Fruit fly (Drosophila melanogaster) S2 (cell line): ENCODE data around the gene CCDC151.

ENCODE experiments used
- CG8478 ChIP-seq: fragments of >200 bp; optimal IDR thresholded peaks from 2 replicates; lab custom pipeline; 2018
- CTCF ChIP-seq, 2 experiments: fragments of >200 bp; optimal IDR thresholded peaks; 2 replicates each; lab custom pipeline; 2018

DNA sequence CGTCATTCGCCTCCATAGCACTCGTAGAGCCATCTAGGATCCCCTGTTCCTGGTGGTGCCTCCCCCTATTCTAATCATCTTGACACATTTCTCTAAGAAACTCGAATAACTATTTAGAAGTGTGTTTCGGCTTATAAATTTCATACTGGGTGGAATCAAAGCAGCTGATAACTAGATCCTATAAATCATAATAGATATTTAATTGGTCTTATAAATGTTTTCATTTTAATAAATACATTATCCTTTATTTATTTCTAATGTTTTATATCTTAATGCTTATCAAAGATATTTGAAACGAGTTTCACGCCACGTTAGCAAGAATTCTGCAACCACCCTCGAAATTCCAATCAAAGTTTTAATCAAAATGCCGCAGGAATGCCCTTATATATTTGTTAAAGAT is 10.0 kb upstream of the CCDC151 start, which contains the start of gene CG5906:
- no peak for TF ChIP-seq CG8478 (lab: Kevin White, UChicago)
- no peak for TF ChIP-seq CTCF (optimal IDR thresholded peaks at IDR 0.05; lab: Kevin White, UChicago)
